Worm (Caenorhabditis elegans) whole organism, late embryonic: ENCODE measurements around the gene sul-1.

ENCODE experiments used
- C38D4.7 ChIP-seq: fragments of 200-800 bp; sonication (Bioruptor generic); optimal IDR thresholded peaks from 2 replicates; lab custom pipeline; 2018; ENCODE audit warnings: mild to moderate bottlenecking, missing genetic modification characterization, moderate library complexity, missing compliant biosample characterization
- K02D7.2 ChIP-seq: sonication (generic microtip); optimal IDR thresholded peaks from 2 replicates; lab custom pipeline; 2017; ENCODE audit warnings: mild to moderate bottlenecking, missing genetic modification characterization, missing compliant biosample characterization
- K09A11.1 ChIP-seq: sonication (generic microtip); optimal IDR thresholded peaks from 2 replicates; lab custom pipeline; 2017; ENCODE audit warnings: antibody characterized with exemption, mild to moderate bottlenecking, missing genetic modification characterization, missing compliant biosample characterization; ENCODE audit not compliant: insufficient read depth
- T23F11.4 ChIP-seq: fragments of 200-800 bp; sonication (Bioruptor generic); optimal IDR thresholded peaks from 2 replicates; lab custom pipeline; 2018; ENCODE audit warnings: mild to moderate bottlenecking, missing genetic modification characterization, missing compliant biosample characterization
- ahr-1 ChIP-seq: sonication (generic microtip); optimal IDR thresholded peaks from 2 replicates; lab custom pipeline; 2016; ENCODE audit warnings: missing genetic modification characterization, missing compliant biosample characterization
- ceh-14 ChIP-seq: sonication (generic microtip); optimal IDR thresholded peaks from 2 replicates; lab custom pipeline; 2016; ENCODE audit warnings: missing genotype, missing genetic modification characterization, missing compliant biosample characterization
- ceh-18 ChIP-seq: sonication (generic microtip); optimal IDR thresholded peaks from 2 replicates; lab custom pipeline; 2016; ENCODE audit warnings: missing genetic modification characterization, missing compliant biosample characterization
- ceh-22 ChIP-seq: sonication (generic microtip); optimal IDR thresholded peaks from 2 replicates; lab custom pipeline; 2017; ENCODE audit warnings: missing biosample characterization, missing genetic modification characterization
- ceh-31 ChIP-seq: sonication (generic microtip); optimal IDR thresholded peaks from 2 replicates; lab custom pipeline; 2016; ENCODE audit warnings: missing genetic modification characterization, missing compliant biosample characterization
- ceh-34 ChIP-seq: sonication (generic microtip); optimal IDR thresholded peaks from 2 replicates; lab custom pipeline; 2016; ENCODE audit warnings: mild to moderate bottlenecking, missing genetic modification characterization, missing compliant biosample characterization
- ceh-9 ChIP-seq: sonication (generic microtip); optimal IDR thresholded peaks from 2 replicates; lab custom pipeline; 2016; ENCODE audit warnings: mild to moderate bottlenecking, missing genetic modification characterization, inconsistent platforms, missing compliant biosample characterization
- che-1 ChIP-seq: sonication (generic microtip); optimal IDR thresholded peaks from 2 replicates; lab custom pipeline; 2016; ENCODE audit warnings: mild to moderate bottlenecking, missing genetic modification characterization, missing compliant biosample characterization
- dve-1 ChIP-seq: sonication (generic microtip); optimal IDR thresholded peaks from 2 replicates; lab custom pipeline; 2017; ENCODE audit warnings: antibody characterized with exemption, mild to moderate bottlenecking, missing genetic modification characterization, missing compliant biosample characterization
- elt-2 ChIP-seq: sonication (generic microtip); optimal IDR thresholded peaks from 2 replicates; lab custom pipeline; 2016; ENCODE audit warnings: missing genetic modification reagents, missing genetic modification characterization, missing compliant biosample characterization
- elt-4 ChIP-seq: sonication (generic microtip); optimal IDR thresholded peaks from 2 replicates; lab custom pipeline; 2016; ENCODE audit warnings: missing genetic modification characterization, missing compliant biosample characterization
- ets-4 ChIP-seq: sonication (generic microtip); optimal IDR thresholded peaks from 2 replicates; lab custom pipeline; 2016; ENCODE audit warnings: missing genetic modification characterization, missing compliant biosample characterization
- fkh-10 ChIP-seq: fragments of 150-350 bp; optimal IDR thresholded peaks from 2 replicates; lab custom pipeline; 2014; ENCODE audit warnings: missing biosample characterization, missing genetic modification reagents, missing genetic modification characterization
- gmeb-2 ChIP-seq: sonication (generic microtip); optimal IDR thresholded peaks from 2 replicates; lab custom pipeline; 2016; ENCODE audit warnings: missing genetic modification characterization, inconsistent platforms, missing compliant biosample characterization
- hlh-6 ChIP-seq: sonication (generic microtip); optimal IDR thresholded peaks from 2 replicates; lab custom pipeline; 2016; ENCODE audit warnings: missing genotype, missing genetic modification characterization, missing compliant biosample characterization
- hlh-8 ChIP-seq: sonication (generic microtip); optimal IDR thresholded peaks from 2 replicates; lab custom pipeline; 2016; ENCODE audit warnings: missing genotype, missing genetic modification characterization, missing compliant biosample characterization
- madf-2 ChIP-seq: sonication (generic microtip); optimal IDR thresholded peaks from 2 replicates; lab custom pipeline; 2017; ENCODE audit warnings: missing genetic modification characterization, missing compliant biosample characterization
- nhr-11 ChIP-seq: fragments of 150-350 bp; optimal IDR thresholded peaks from 2 replicates; lab custom pipeline; 2014; ENCODE audit warnings: missing biosample characterization, missing genetic modification characterization
- nhr-232 ChIP-seq: sonication (generic microtip); optimal IDR thresholded peaks from 2 replicates; lab custom pipeline; 2016; ENCODE audit warnings: missing genetic modification characterization, missing compliant biosample characterization
- npax-4 ChIP-seq: sonication (generic microtip); optimal IDR thresholded peaks from 2 replicates; lab custom pipeline; 2016; ENCODE audit warnings: missing genetic modification characterization, missing compliant biosample characterization
- pag-3 ChIP-seq: sonication (generic microtip); optimal IDR thresholded peaks from 2 replicates; lab custom pipeline; 2016; ENCODE audit warnings: missing compliant biosample characterization, missing genetic modification characterization, borderline replicate concordance
- pax-1 ChIP-seq: fragments of 150-350 bp; optimal IDR thresholded peaks from 2 replicates; lab custom pipeline; 2014; ENCODE audit warnings: missing biosample characterization, missing genetic modification characterization
- pha-4 ChIP-seq: fragments of 150-350 bp; optimal IDR thresholded peaks from 2 replicates; lab custom pipeline; 2018; ENCODE audit warnings: missing biosample characterization, missing genetic modification reagents, missing genetic modification characterization
- pqm-1 ChIP-seq: sonication (generic microtip); optimal IDR thresholded peaks from 2 replicates; lab custom pipeline; 2016; ENCODE audit warnings: missing genetic modification characterization, missing compliant biosample characterization
- pros-1 ChIP-seq: fragments of 150-350 bp; optimal IDR thresholded peaks from 2 replicates; lab custom pipeline; 2014; ENCODE audit warnings: missing biosample characterization, missing genetic modification reagents, missing genetic modification characterization
- sox-4 ChIP-seq: sonication (generic microtip); optimal IDR thresholded peaks from 2 replicates; lab custom pipeline; 2017; ENCODE audit warnings: mild to moderate bottlenecking, missing genetic modification characterization, inconsistent platforms, missing compliant biosample characterization
- syd-9 ChIP-seq: sonication (generic microtip); optimal IDR thresholded peaks from 2 replicates; lab custom pipeline; 2016; ENCODE audit warnings: mild to moderate bottlenecking, missing genetic modification characterization, moderate library complexity, missing compliant biosample characterization
- ttx-3 ChIP-seq: sonication (generic microtip); optimal IDR thresholded peaks from 2 replicates; lab custom pipeline; 2016; ENCODE audit warnings: missing genetic modification reagents, missing genetic modification characterization, missing compliant biosample characterization
- zip-5 ChIP-seq: sonication (generic microtip); optimal IDR thresholded peaks from 2 replicates; lab custom pipeline; 2016; ENCODE audit warnings: missing genetic modification characterization, missing compliant biosample characterization

The sul-1 gene

ce11 chrX:3306594-3307296, 36.0 kb upstream of the sul-1 start:
- TF ChIP-seq pax-1 (tag; lab: Kevin White, UChicago): peak; percentile 99
- TF ChIP-seq ceh-9: no peak

DNA sequence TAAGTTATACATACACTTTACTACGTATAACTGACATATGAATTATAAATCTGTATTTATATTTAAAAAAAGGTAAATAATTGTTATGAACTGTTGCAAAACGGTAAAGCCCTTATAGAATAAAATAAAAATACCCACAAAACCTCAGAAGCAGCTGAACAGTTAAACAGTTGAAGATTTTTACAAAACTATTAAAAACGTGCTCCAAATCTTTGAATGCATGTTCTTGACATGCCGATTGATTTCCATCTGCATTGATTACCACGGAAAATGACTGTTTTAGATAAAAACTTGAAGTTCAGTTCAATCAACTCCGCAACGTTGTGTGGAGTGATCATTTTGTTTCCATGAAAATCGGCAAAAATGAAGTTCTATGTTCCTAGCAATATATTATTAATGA, 33.4 kb upstream of the sul-1 start, which contains the start of gene F11D5.7:
Gene F11D5.7, plus strand, starts transcription at position 301 of the 400 bp plus-strand sequence.
- TF ChIP-seq syd-9 (tag; lab: Kevin White, UChicago) (no peak), ahr-1 (tag; lab: Kevin White, UChicago) (no peak), hlh-8 (tag; lab: Kevin White, UChicago) (no peak), nhr-11 (tag; lab: Kevin White, UChicago) (no peak), pqm-1 (no peak), elt-4 (tag; lab: Kevin White, UChicago) (no peak), gmeb-2 (no peak), madf-2 (tag; lab: Kevin White, UChicago) (no peak), pax-1 (tag; lab: Kevin White, UChicago) (no peak)

- TF ChIP-seq ceh-18 (tag; lab: Kevin White, UChicago) (no peak), npax-4 (tag; lab: Kevin White, UChicago) (no peak), pax-1 (tag; lab: Kevin White, UChicago) (no peak), ceh-34 (tag; lab: Kevin White, UChicago) (no peak), pros-1 (tag; lab: Kevin White, UChicago) (no peak), C38D4.7 (GFP tag; lab: Kevin White, UChicago) (no peak), ceh-31 (tag; lab: Kevin White, UChicago) (no peak), sox-4 (no peak), elt-2 (no peak), ets-4 (no peak), pha-4 (tag; lab: Kevin White, UChicago) (no peak), nhr-232 (no peak)
Measured at ce11 chrX:3301770-3302169, 31.1 kb upstream of the sul-1 start, which contains the start of gene F11D5.5. F11D5.5 (plus strand) TSS chrX:3302070.

- no peak for TF ChIP-seq ceh-14 (tag; lab: Kevin White, UChicago)
- TF ChIP-seq T23F11.4: no peak
- TF ChIP-seq K02D7.2 (tag; lab: Kevin White, UChicago): no peak
- no peak for TF ChIP-seq madf-2 (tag; lab: Kevin White, UChicago)
- no peak for TF ChIP-seq K09A11.1 (tag; lab: Kevin White, UChicago)
- no peak for TF ChIP-seq che-1
- no peak for TF ChIP-seq zip-5 (tag; lab: Kevin White, UChicago)
- TF ChIP-seq dve-1: no peak
- TF ChIP-seq hlh-6 (tag; lab: Kevin White, UChicago): no peak
- no peak for TF ChIP-seq pag-3 (tag; lab: Kevin White, UChicago)
- TF ChIP-seq fkh-10 (GFP tag; lab: Kevin White, UChicago): no peak
Measured at ce11 chrX:3300582-3300981, 29.9 kb upstream of the sul-1 start.

DNA sequence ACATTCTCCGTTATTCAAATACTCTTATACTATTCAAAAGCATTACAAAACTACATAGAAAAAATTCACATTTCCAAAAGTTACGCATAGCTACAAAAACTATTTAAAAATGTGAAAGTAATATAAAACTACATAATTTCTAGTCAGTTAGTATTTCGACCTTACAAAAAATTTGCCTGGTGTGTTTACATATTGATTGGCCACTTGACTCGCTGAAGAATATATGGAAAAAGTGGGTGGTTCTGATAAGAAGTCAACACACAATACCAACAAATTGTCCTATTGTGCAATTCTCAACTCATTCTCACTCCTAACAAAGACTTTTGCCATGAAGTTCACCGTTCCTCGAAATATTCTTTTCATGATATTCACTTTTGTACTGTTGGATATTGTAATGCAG, 27.9 kb upstream of the sul-1 start, which contains the start of gene K09C4.1:
Gene K09C4.1, plus strand, starts transcription at position 301 of the 400 bp plus-strand sequence.
- no peak for TF ChIP-seq zip-5 (tag; lab: Kevin White, UChicago)
- no peak for TF ChIP-seq elt-4 (tag; lab: Kevin White, UChicago)
- TF ChIP-seq pqm-1: no peak
- no peak for TF ChIP-seq sox-4
- TF ChIP-seq fkh-10 (GFP tag; lab: Kevin White, UChicago): no peak
- no peak for TF ChIP-seq ets-4
- no peak for TF ChIP-seq gmeb-2
- TF ChIP-seq, all 69 proteins: peak for 0

ce11 chrX:3297812-3298211, 27.1 kb upstream of the sul-1 start:
- TF ChIP-seq ceh-22 (no peak), elt-2 (peak; percentile 57), ttx-3 (tag; lab: Kevin White, UChicago) (no peak)
